Worm (Caenorhabditis elegans) whole organism, L1 larva: ENCODE results near the gene enpl-1.

Experiments used
- fos-1 ChIP-seq: fragments of 150-350 bp; optimal IDR thresholded peaks from 2 replicates; lab custom pipeline; 2014; ENCODE audit warnings: missing biosample characterization, missing genetic modification characterization
- lin-39 ChIP-seq: fragments of 150-350 bp; optimal IDR thresholded peaks from 2 replicates; lab custom pipeline; 2014; ENCODE audit warnings: missing biosample characterization, missing genetic modification reagents, missing genetic modification characterization
- nhr-12 ChIP-seq: sonication (generic microtip); optimal IDR thresholded peaks from 2 replicates; lab custom pipeline; 2017; ENCODE audit warnings: missing biosample characterization, missing genetic modification characterization
- nhr-20 ChIP-seq: sonication (generic microtip); optimal IDR thresholded peaks from 2 replicates; lab custom pipeline; 2016; ENCODE audit warnings: mild to moderate bottlenecking, missing genetic modification characterization, missing compliant biosample characterization
- snpc-4 ChIP-seq: fragments of 150-350 bp; optimal IDR thresholded peaks from 2 replicates; lab custom pipeline; 2014; ENCODE audit warnings: missing biosample characterization, missing genetic modification characterization
- sox-4 ChIP-seq: sonication (generic microtip); optimal IDR thresholded peaks from 2 replicates; lab custom pipeline; 2016; ENCODE audit warnings: missing genetic modification characterization, missing compliant biosample characterization
- swsn-7 ChIP-seq: sonication (generic microtip); optimal IDR thresholded peaks from 2 replicates; lab custom pipeline; 2016; ENCODE audit warnings: missing genetic modification characterization, missing compliant biosample characterization
- unc-62 ChIP-seq: fragments of 150-350 bp; optimal IDR thresholded peaks from 2 replicates; lab custom pipeline; 2014; ENCODE audit warnings: missing biosample characterization, missing genetic modification reagents, missing genetic modification characterization

ce11 chrIV:11130774-11131173 lies 11.7 kb downstream of the enpl-1 start:
- TF ChIP-seq swsn-7 (no peak), sox-4 (tag; lab: Kevin White, UChicago) (no peak), snpc-4 (no peak), nhr-20 (no peak), nhr-12 (tag; lab: Kevin White, UChicago) (no peak), fos-1 (tag; lab: Kevin White, UChicago) (no peak), lin-39 (no peak), unc-62 (GFP tag; lab: Kevin White, UChicago) (no peak)
